Worm (Caenorhabditis elegans): ENCODE results near the gene sea-1.

The sea-1 gene

DNA sequence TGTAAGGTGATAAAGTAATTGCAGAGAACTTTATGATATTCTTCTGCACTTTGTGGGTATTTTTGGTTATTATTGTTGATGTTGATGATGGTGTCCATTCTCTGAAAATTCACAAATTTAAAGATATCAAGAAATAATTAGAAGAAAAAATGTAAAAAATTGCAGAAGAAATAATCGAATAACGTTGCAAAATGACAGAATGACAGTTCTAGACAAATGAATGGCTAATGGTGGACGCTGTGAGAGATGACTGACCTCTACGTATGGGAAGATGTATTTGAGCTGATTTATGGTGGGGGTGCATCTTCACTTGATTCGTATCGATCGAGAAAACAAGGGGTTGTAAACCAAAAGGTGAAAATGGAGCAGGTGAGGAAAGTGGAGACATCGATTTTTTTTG lies at the start of gene sea-1:
sea-1 (minus strand) TSS at position 101 of the 400 bp plus-strand sequence.
- no peak for TF ChIP-seq ama-1 (optimal IDR thresholded peaks at IDR 0.05)
- TF ChIP-seq lsy-2 (tag; optimal IDR thresholded peaks at IDR 0.05) = no peak

DNA sequence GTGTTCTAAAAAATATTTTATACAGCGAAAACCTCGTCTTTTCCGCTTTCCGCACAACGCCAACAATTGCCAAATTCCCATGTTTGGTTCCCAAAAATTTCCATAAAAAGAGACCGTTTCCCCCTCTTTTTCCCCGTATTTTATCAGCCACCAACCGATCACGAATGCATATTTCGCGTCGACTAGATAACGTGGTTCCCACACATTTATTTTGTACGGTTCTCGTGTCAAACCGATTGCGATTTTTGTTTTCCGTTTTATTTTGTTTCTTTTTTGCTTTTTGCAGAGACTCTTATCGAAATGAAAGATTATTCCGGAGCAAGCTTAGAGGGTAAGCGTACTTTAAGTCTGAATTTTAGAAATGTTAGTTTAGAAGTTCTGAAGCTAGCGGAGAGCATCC lies 47.6 kb upstream of the sea-1 start, which contains the start of gene C46E10.3:
C46E10.3 (plus strand) TSS at position 301 of the 400 bp plus-strand sequence.
- TF ChIP-seq ZK546.5 (tag; optimal IDR thresholded peaks at IDR 0.05) = no peak
- no peak for TF ChIP-seq nhr-6 (tag; optimal IDR thresholded peaks at IDR 0.05)
- no peak for TF ChIP-seq mbf-1 (tag; optimal IDR thresholded peaks at IDR 0.05)
- TF ChIP-seq egl-27 (tag; optimal IDR thresholded peaks at IDR 0.05) = no peak
- no peak for TF ChIP-seq dmd-4 (tag; optimal IDR thresholded peaks at IDR 0.05)
- TF ChIP-seq nhr-25 (tag; optimal IDR thresholded peaks at IDR 0.05) = no peak

DNA sequence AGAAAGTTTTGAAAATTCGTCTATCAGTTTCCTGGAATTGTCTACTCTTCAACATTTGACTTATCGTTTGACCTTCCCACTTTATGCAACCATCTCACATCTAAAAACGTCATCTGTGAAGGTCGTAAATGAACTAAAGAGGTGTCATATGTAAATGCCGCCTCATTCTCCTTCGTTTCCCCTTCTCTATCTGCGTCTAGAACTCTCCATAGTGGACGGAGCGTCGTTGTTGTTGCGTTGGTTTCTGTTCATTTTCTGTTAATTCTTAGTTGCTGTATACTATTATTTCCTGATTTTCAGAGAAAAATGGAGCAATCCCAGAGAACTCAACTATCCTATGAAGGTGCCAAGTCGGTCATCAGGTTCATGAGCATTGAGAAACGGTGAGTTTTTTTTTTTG lies 43.6 kb upstream of the sea-1 start, which contains the start of gene fbxc-52:
fbxc-52 (plus strand) TSS at position 301 of the 400 bp plus-strand sequence.
- no peak for TF ChIP-seq lin-39 (tag; optimal IDR thresholded peaks at IDR 0.05)
- no peak for TF ChIP-seq skn-1 (tag; optimal IDR thresholded peaks at IDR 0.05)
- TF ChIP-seq lsy-2 (tag; optimal IDR thresholded peaks at IDR 0.05) = no peak
- no peak for TF ChIP-seq nhr-10 (tag; optimal IDR thresholded peaks at IDR 0.05)
- no peak for TF ChIP-seq nhr-77 (tag; optimal IDR thresholded peaks at IDR 0.05)
- no peak for TF ChIP-seq ztf-11 (tag; optimal IDR thresholded peaks at IDR 0.05)
- TF ChIP-seq lin-13 (GFP tag; optimal IDR thresholded peaks at IDR 0.05) = no peak
- no peak for TF ChIP-seq mdl-1 (tag; optimal IDR thresholded peaks at IDR 0.05)
- no peak for TF ChIP-seq ceh-16 (tag; optimal IDR thresholded peaks at IDR 0.05)
- no peak for TF ChIP-seq nhr-11 (tag; optimal IDR thresholded peaks at IDR 0.05)
- no peak for TF ChIP-seq unc-62 (GFP tag; optimal IDR thresholded peaks at IDR 0.05)
- no peak for TF ChIP-seq ztf-4 (tag; optimal IDR thresholded peaks at IDR 0.05)
- TF ChIP-seq ztf-1 (GFP tag; conservative IDR thresholded peaks at IDR 0.05) = no peak
- TF ChIP-seq gmeb-1 (tag; optimal IDR thresholded peaks at IDR 0.05) = no peak
- no peak for TF ChIP-seq sem-4 (tag; optimal IDR thresholded peaks at IDR 0.05)
- no peak for TF ChIP-seq nhr-129 (tag; optimal IDR thresholded peaks at IDR 0.05)
- no peak for TF ChIP-seq mab-5 (tag; optimal IDR thresholded peaks at IDR 0.05)
- no peak for TF ChIP-seq unc-39 (tag; optimal IDR thresholded peaks at IDR 0.05)
- TF ChIP-seq egl-27 (tag; optimal IDR thresholded peaks at IDR 0.05) = no peak

DNA sequence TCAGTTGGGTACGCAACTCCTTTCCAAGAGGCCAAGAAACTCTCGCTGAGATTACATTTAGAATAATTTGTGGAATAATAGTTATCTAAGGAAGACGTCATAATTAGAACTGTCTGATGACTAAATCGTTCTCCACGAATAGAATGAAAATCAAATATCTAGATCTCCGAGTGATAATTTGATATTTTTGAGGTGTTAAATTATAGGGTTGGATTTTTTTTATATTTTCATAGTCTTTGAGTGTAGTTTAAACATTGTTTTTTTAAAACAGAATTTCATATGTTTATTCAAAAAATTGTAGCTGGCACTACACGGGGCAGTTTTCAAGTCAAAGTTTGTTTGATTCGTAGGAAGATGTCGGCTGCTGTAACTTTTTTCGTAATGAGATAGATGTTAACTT lies 43.1 kb upstream of the sea-1 start, which contains the start of gene srh-99:
srh-99 (minus strand) TSS at position 101 of the 400 bp plus-strand sequence.
- no peak for TF ChIP-seq sma-9 (GFP tag; optimal IDR thresholded peaks at IDR 0.05)
- TF ChIP-seq sma-9 (tag; optimal IDR thresholded peaks at IDR 0.05) = no peak
- TF ChIP-seq nhr-25 (tag; optimal IDR thresholded peaks at IDR 0.05) = no peak
- TF ChIP-seq nhr-237 (tag; optimal IDR thresholded peaks at IDR 0.05) = no peak
- TF ChIP-seq unc-39 (tag; optimal IDR thresholded peaks at IDR 0.05) = no peak
- TF ChIP-seq unc-55 (GFP tag; optimal IDR thresholded peaks at IDR 0.05) = no peak
- no peak for TF ChIP-seq zag-1 (tag; optimal IDR thresholded peaks at IDR 0.05)
- no peak for TF ChIP-seq blmp-1 (tag; optimal IDR thresholded peaks at IDR 0.05; ENCODE audit: insufficient read depth)
- no peak for TF ChIP-seq skn-1 (tag; optimal IDR thresholded peaks at IDR 0.05)
- no peak for TF ChIP-seq elt-1 (tag; optimal IDR thresholded peaks at IDR 0.05)
- TF ChIP-seq nhr-12 (tag; optimal IDR thresholded peaks at IDR 0.05) = no peak
- TF ChIP-seq nhr-11 (tag; optimal IDR thresholded peaks at IDR 0.05) = no peak
- no peak for TF ChIP-seq unc-62 (GFP tag; optimal IDR thresholded peaks at IDR 0.05)
- TF ChIP-seq lin-13 (GFP tag; optimal IDR thresholded peaks at IDR 0.05) = no peak
- no peak for TF ChIP-seq lsy-2 (tag; optimal IDR thresholded peaks at IDR 0.05)
- TF ChIP-seq Y55F3AM.14 (GFP tag; optimal IDR thresholded peaks at IDR 0.05) = no peak
- no peak for TF ChIP-seq mbf-1 (tag; optimal IDR thresholded peaks at IDR 0.05)
- TF ChIP-seq lin-11 (tag; optimal IDR thresholded peaks at IDR 0.05) = no peak
- TF ChIP-seq fos-1 (tag; optimal IDR thresholded peaks at IDR 0.05) = no peak

DNA sequence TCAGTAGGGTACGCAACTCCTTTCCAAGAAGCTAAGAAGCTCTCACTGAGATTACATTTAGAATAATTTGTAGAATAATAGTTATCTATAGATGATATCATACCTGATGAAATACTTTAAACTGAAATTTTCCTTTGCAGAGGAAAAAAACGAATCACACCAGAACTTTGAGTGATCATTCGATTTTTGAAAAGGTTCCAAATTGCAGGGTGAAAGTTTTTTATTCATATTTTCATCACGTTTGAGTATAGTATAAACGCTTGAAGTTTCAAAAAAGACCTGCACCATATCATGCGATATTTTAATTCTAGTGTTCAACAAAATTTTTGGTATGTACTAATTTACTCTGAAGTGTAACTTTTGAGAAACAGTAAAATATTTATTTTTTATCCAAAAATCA lies 41.2 kb upstream of the sea-1 start, which contains the start of gene srh-100:
srh-100 (minus strand) TSS at position 101 of the 400 bp plus-strand sequence.
- TF ChIP-seq snpc-4 (tag; optimal IDR thresholded peaks at IDR 0.05) = no peak
- TF ChIP-seq nhr-11 (tag; optimal IDR thresholded peaks at IDR 0.05) = no peak
- TF ChIP-seq skn-1 (tag; optimal IDR thresholded peaks at IDR 0.05) = no peak
- no peak for TF ChIP-seq lsy-2 (tag; optimal IDR thresholded peaks at IDR 0.05)
- no peak for TF ChIP-seq blmp-1 (tag; optimal IDR thresholded peaks at IDR 0.05; ENCODE audit: insufficient read depth)
- TF ChIP-seq nhr-77 (tag; optimal IDR thresholded peaks at IDR 0.05) = no peak
- TF ChIP-seq lin-11 (tag; optimal IDR thresholded peaks at IDR 0.05) = no peak
- TF ChIP-seq ztf-11 (tag; optimal IDR thresholded peaks at IDR 0.05) = no peak
- no peak for TF ChIP-seq gmeb-1 (tag; optimal IDR thresholded peaks at IDR 0.05)
- TF ChIP-seq sem-4 (tag; optimal IDR thresholded peaks at IDR 0.05) = no peak
